Fruit fly (Drosophila melanogaster): ENCODE data around the gene mRpS11.

- TF ChIP-seq pan (optimal IDR thresholded peaks at IDR 0.05) (no peak), EcR (GFP tag; optimal IDR thresholded peaks at IDR 0.05) (no peak), psq (optimal IDR thresholded peaks at IDR 0.05) (no peak), CG8478 (optimal IDR thresholded peaks at IDR 0.05) (no peak)
Observed at dm6 chr3R:17063763-17064162, 8.8 kb upstream of the mRpS11 start.
